Fruit fly (Drosophila melanogaster): Measurements from ENCODE around the gene PIG-P.

The PIG-P gene

DNA sequence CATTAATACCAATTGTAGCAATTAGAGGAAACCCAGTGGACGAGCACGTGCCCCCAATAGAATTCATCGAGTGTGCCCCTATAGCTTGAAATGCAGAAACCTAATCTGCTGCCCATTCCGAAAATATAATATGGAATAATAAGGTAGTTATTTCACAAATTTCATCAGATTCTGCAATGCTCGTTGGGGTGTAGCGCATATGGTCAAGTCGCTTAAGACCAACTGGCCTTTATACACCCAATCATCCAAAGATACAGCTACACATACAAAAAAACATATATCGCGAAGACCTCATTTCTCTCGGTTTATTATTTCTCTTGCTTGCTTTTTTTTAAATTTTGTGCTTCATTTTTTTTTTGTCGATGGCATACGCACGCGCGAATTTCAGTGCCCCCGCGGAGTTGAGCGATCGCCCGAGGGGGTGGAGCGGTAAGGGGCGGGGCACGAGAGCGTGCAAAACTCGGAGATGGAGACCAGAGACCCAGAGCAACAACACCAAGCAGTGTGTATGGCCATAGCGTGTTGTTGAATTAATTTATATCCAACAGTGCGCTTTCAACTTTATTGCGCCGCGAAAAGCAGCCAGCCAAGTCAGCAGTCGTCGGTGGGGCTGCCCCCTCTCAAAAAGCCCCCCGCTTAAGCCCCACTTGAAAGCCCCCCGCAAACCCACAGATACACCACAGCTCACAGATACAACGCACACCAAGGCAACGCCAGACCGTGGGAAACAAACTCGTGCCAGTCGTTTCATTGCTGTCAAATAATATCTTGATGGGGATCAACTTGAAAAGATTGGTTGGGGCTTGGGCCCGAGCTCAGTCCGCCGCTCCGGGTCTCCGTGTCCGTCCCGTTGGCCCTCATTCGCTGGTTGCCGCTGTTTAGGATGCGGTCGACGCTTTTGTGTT lies 49.8 kb downstream of the PIG-P start (continued):
- TF ChIP-seq CG5180 (GFP tag; optimal IDR thresholded peaks at IDR 0.05): no peak
- TF ChIP-seq so (GFP tag; IDR thresholded peaks at IDR 0.05): 0 out of 3 replicates have a peak, but pooled peaks have one; percentile 29
- TF ChIP-seq Drgx (GFP tag; IDR thresholded peaks at IDR 0.05): peak; percentile 54
- no peak for TF ChIP-seq luna (GFP tag; optimal IDR thresholded peaks at IDR 0.05)
- TF ChIP-seq Meics (GFP tag; optimal IDR thresholded peaks at IDR 0.05): no peak
- peak; percentile 83 for TF ChIP-seq CG13894 (tag; optimal IDR thresholded peaks at IDR 0.05)
- no peak for TF ChIP-seq ssp (GFP tag; IDR thresholded peaks at IDR 0.05)
- TF ChIP-seq tgo (GFP tag; IDR thresholded peaks at IDR 0.05): no peak; the same call in 2 of the 3 replicates
- TF ChIP-seq schlank (tag; optimal IDR thresholded peaks at IDR 0.05): no peak
- TF ChIP-seq Myb (GFP tag; optimal IDR thresholded peaks at IDR 0.05): no peak
- TF ChIP-seq mirr (GFP tag; optimal IDR thresholded peaks at IDR 0.05): peak; percentile 58
- TF ChIP-seq pan (optimal IDR thresholded peaks at IDR 0.05): no peak
- TF ChIP-seq pan (GFP tag; optimal IDR thresholded peaks at IDR 0.05 in 1 of 2, IDR thresholded peaks at IDR 0.05 in 1 of 2): no peak
- no peak for TF ChIP-seq dati (GFP tag; IDR thresholded peaks at IDR 0.05)
- TF ChIP-seq twi (tag; optimal IDR thresholded peaks at IDR 0.05): no peak
- no peak for TF ChIP-seq Sox100B (GFP tag; optimal IDR thresholded peaks at IDR 0.05)
- TF ChIP-seq br (optimal IDR thresholded peaks at IDR 0.05): no peak
- no peak for TF ChIP-seq Trl (optimal IDR thresholded peaks at IDR 0.05)
- TF ChIP-seq Trl (GFP tag; optimal IDR thresholded peaks at IDR 0.05): no peak
- TF ChIP-seq chinmo (GFP tag; IDR thresholded peaks at IDR 0.05; ENCODE audit: partially characterized antibody): peak; percentile 98
- TF ChIP-seq ash1 (GFP tag; optimal IDR thresholded peaks at IDR 0.05): no peak
- TF ChIP-seq Dll (GFP tag; IDR thresholded peaks at IDR 0.05; ENCODE audit: partially characterized antibody): peak; percentile 27; the same call in 1 of the 4 replicates
- peak; percentile 22; the same call in 1 of the 2 replicates for TF ChIP-seq CG14441 (GFP tag; IDR thresholded peaks at IDR 0.05)
- no peak for TF ChIP-seq CG6254 (GFP tag; optimal IDR thresholded peaks at IDR 0.05)
- TF ChIP-seq CG16813 (GFP tag; IDR thresholded peaks at IDR 0.05; ENCODE audit: partially characterized antibody): 0 out of 3 replicates have a peak, but pooled peaks have one; percentile 34
- no peak for TF ChIP-seq grau (tag; optimal IDR thresholded peaks at IDR 0.05)
- TF ChIP-seq CG31224 (GFP tag; IDR thresholded peaks at IDR 0.05): 0 out of 2 replicates have a peak, but pooled peaks have one; percentile 24
- no peak for TF ChIP-seq fru (optimal IDR thresholded peaks at IDR 0.05)
- TF ChIP-seq ATbp (GFP tag; optimal IDR thresholded peaks at IDR 0.05): no peak
- no peak for TF ChIP-seq CG3065 (GFP tag; optimal IDR thresholded peaks at IDR 0.05)
- 0 out of 3 replicates have a peak, but pooled peaks have one; percentile 50 for TF ChIP-seq sr (GFP tag; IDR thresholded peaks at IDR 0.05)
- TF ChIP-seq Doc3 (GFP tag; IDR thresholded peaks at IDR 0.05; ENCODE audit: partially characterized antibody): no peak
- TF ChIP-seq tna (GFP tag; IDR thresholded peaks at IDR 0.05; ENCODE audit: partially characterized antibody): 0 out of 2 replicates have a peak, but pooled peaks have one; percentile 33
- peak; percentile 52; the same call in 2 of the 3 replicates for TF ChIP-seq otp (GFP tag; IDR thresholded peaks at IDR 0.05)
- peak; percentile 4 for TF ChIP-seq CG1832 (GFP tag; optimal IDR thresholded peaks at IDR 0.05)
- TF ChIP-seq run (tag; optimal IDR thresholded peaks at IDR 0.05): no peak
- TF ChIP-seq CG32772 (GFP tag; IDR thresholded peaks at IDR 0.05): 0 out of 2 replicates have a peak, but pooled peaks have one; percentile 26
- peak; percentile 16 for TF ChIP-seq CG13624 (GFP tag; optimal IDR thresholded peaks at IDR 0.05)
- no peak for TF ChIP-seq CG8388 (GFP tag; optimal IDR thresholded peaks at IDR 0.05)
- TF ChIP-seq CG10321 (GFP tag; IDR thresholded peaks at IDR 0.05): no peak
- no peak for TF ChIP-seq Fer3 (tag; optimal IDR thresholded peaks at IDR 0.05)
- TF ChIP-seq CG12236 (GFP tag; optimal IDR thresholded peaks at IDR 0.05): no peak
- no peak for TF ChIP-seq row (GFP tag; IDR thresholded peaks at IDR 0.05)
- TF ChIP-seq Dip2 (GFP tag; IDR thresholded peaks at IDR 0.05): no peak
- no peak for TF ChIP-seq stwl (tag; optimal IDR thresholded peaks at IDR 0.05)
- no peak for TF ChIP-seq CG5245 (GFP tag; optimal IDR thresholded peaks at IDR 0.05)
- TF ChIP-seq esg (GFP tag; conservative IDR thresholded peaks at IDR 0.05): no peak
- TF ChIP-seq kni (GFP tag; optimal IDR thresholded peaks at IDR 0.05): peak; percentile 69
- peak; percentile 28 for TF ChIP-seq lab (GFP tag; optimal IDR thresholded peaks at IDR 0.05)

All from whole organism, embryonic.